Fruit fly (Drosophila melanogaster) whole organism, pupa: ENCODE measurements around the gene ETHR.

Experiments used
- CG10348 ChIP-seq: fragments of 200-800 bp; sonication (Bioruptor generic); IDR thresholded peaks from 2 replicates; pipeline ENCODE4 v1.3.6; 2022; ENCODE audit warnings: missing biosample characterization, missing genetic modification characterization
- CG8159 ChIP-seq: fragments of 200-800 bp; sonication (Bioruptor generic); optimal IDR thresholded peaks from 3 replicates; lab custom pipeline; 2018; ENCODE audit warnings: missing biosample characterization, mild to moderate bottlenecking, missing genetic modification characterization, moderate library complexity
- CG8301 ChIP-seq: fragments of 200-800 bp; sonication (Bioruptor generic); optimal IDR thresholded peaks from 2 replicates; lab custom pipeline; 2018; ENCODE audit warnings: missing biosample characterization, mild to moderate bottlenecking, missing genetic modification characterization
- CG9948 ChIP-seq: fragments of 200-800 bp; sonication (Bioruptor generic); optimal IDR thresholded peaks from 2 replicates; lab custom pipeline; 2018; ENCODE audit warnings: missing biosample characterization, mild to moderate bottlenecking, missing genetic modification characterization, moderate library complexity
- D1 ChIP-seq: fragments of 200-800 bp; sonication (Bioruptor generic); optimal IDR thresholded peaks from 2 replicates; lab custom pipeline; 2018; ENCODE audit warnings: missing biosample characterization, mild to moderate bottlenecking, missing genetic modification characterization, moderate library complexity
- EcR ChIP-seq: fragments of 200-800 bp; sonication (Bioruptor generic); optimal IDR thresholded peaks from 3 replicates; lab custom pipeline; 2019; ENCODE audit warnings: missing biosample characterization, missing genetic modification characterization, mild to moderate bottlenecking, moderate library complexity, missing genetic modification reagents
- Pif1A ChIP-seq: fragments of 200-800 bp; sonication (Bioruptor generic); optimal IDR thresholded peaks from 3 replicates; lab custom pipeline; 2016; ENCODE audit warnings: missing biosample characterization, missing genetic modification characterization
- Pif1B ChIP-seq: fragments of 200-800 bp; sonication (Bioruptor generic); optimal IDR thresholded peaks from 3 replicates; lab custom pipeline; 2016; ENCODE audit warnings: missing biosample characterization, missing genetic modification characterization
- Snoo ChIP-seq: fragments of 200-800 bp; sonication (Bioruptor generic); optimal IDR thresholded peaks from 3 replicates; lab custom pipeline; 2017; ENCODE audit warnings: missing biosample characterization, mild to moderate bottlenecking, missing genetic modification characterization, inconsistent platforms
- gl ChIP-seq: fragments of 200-800 bp; sonication (Bioruptor generic); optimal IDR thresholded peaks from 2 replicates; lab custom pipeline; 2018; ENCODE audit warnings: missing biosample characterization, mild to moderate bottlenecking, missing genetic modification characterization

DNA sequence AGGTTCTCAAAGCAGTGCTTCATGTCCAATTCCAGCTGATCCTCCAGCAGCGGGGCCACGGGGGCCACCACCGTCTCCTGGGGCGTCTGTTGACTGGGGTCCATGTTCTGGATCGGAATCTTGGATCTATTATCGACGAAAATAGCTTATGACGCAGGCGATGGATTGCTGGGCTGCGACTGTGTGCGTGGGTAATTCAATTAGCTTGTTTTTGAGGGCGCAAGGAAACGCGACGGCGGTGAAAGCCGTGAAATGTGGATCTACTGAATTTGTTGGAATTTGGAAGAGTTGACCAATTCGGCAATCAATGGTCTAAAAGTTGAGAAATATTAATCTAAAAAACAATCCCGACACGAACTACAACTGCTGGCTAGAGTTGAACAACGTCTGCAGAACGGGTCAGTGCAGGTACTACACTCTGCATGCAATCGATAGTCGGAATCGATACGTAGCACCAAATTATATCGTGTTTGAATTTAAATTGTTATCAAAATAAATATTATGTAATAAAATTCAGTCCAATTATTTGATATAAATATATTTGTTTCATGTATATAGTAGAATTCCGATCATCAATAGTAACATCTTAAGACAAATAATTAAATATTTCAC lies 26.7 kb downstream of the ETHR start, which contains the start of gene CG3308:
- TF ChIP-seq CG10348 (GFP tag; lab: Robert Waterston, UW) (no peak), D1 (tag; lab: Kevin White, UChicago) (no peak), gl (tag; lab: Kevin White, UChicago) (no peak), CG8159 (tag; lab: Kevin White, UChicago) (no peak), CG8301 (no peak), Pif1A (GFP tag; lab: Kevin White, UChicago) (no peak), Pif1B (GFP tag; lab: Kevin White, UChicago) (no peak), EcR (GFP tag; lab: Kevin White, UChicago) (no peak), Snoo (no peak), CG9948 (tag; lab: Kevin White, UChicago) (no peak)
